Fruit fly (Drosophila melanogaster) whole organism, embryonic: Measurements from ENCODE around the gene AP-1mu.

Source experiments
- Asciz ChIP-seq: fragments of 200-800 bp; sonication (Bioruptor generic); optimal IDR thresholded peaks from 2 replicates; lab custom pipeline; 2017; ENCODE audit warnings: missing biosample characterization, mild to moderate bottlenecking, missing genetic modification characterization, missing genetic modification reagents
- B-H2 ChIP-seq: fragments of 200-800 bp; sonication (Bioruptor generic); optimal IDR thresholded peaks from 2 replicates; lab custom pipeline; 2018; ENCODE audit warnings: missing biosample characterization, mild to moderate bottlenecking, missing genetic modification characterization
- CG1024 ChIP-seq: fragments of 200-800 bp; sonication (Bioruptor generic); IDR thresholded peaks from 2 replicates; pipeline ENCODE4 v1.3.6; 2022; ENCODE audit warnings: missing biosample characterization, missing genetic modification characterization
- CG11093 ChIP-seq: fragments of 200-800 bp; sonication (Bioruptor generic); IDR thresholded peaks from 3 replicates; pipeline ENCODE4 v1.3.6; 2022; ENCODE audit warnings: missing biosample characterization, missing genetic modification characterization
- CG11696 ChIP-seq: fragments of 200-800 bp; sonication (Bioruptor generic); IDR thresholded peaks from 2 replicates; pipeline ENCODE4 v1.3.6; 2022; ENCODE audit warnings: missing biosample characterization, missing genetic modification characterization
- CG14667 ChIP-seq: fragments of 200-800 bp; sonication (Bioruptor generic); IDR thresholded peaks from 2 replicates; pipeline ENCODE4 v1.3.6; 2022; ENCODE audit warnings: missing biosample characterization, missing genetic modification characterization
- CG2199 ChIP-seq: fragments of 200-800 bp; sonication (Bioruptor generic); IDR thresholded peaks from 3 replicates; pipeline ENCODE4 v1.3.6; 2022; ENCODE audit warnings: missing biosample characterization, missing genetic modification characterization
- CG30020 ChIP-seq: fragments of 200-800 bp; optimal IDR thresholded peaks from 2 replicates; lab custom pipeline; 2019; ENCODE audit warnings: missing biosample characterization, mild to moderate bottlenecking, missing genetic modification characterization, moderate library complexity
- CG31441 ChIP-seq: fragments of 200-800 bp; sonication (Bioruptor generic); IDR thresholded peaks from 2 replicates; pipeline ENCODE4 v1.3.6; 2022; ENCODE audit warnings: missing biosample characterization, missing genetic modification characterization
- CG4360 ChIP-seq: fragments of 200-800 bp; sonication (Bioruptor generic); IDR thresholded peaks from 2 replicates; pipeline ENCODE4 v1.3.6; 2022; ENCODE audit warnings: missing biosample characterization, missing genetic modification characterization
- CG6765 ChIP-seq: fragments of 200-800 bp; sonication (Bioruptor generic); optimal IDR thresholded peaks from 3 replicates; lab custom pipeline; 2017; ENCODE audit warnings: missing biosample characterization, mild to moderate bottlenecking, missing genetic modification characterization
- CG8765 ChIP-seq: fragments of 200-800 bp; sonication (Bioruptor generic); IDR thresholded peaks from 2 replicates; pipeline ENCODE4 v1.3.6; 2022; ENCODE audit warnings: missing biosample characterization, missing genetic modification characterization
- CG9437 ChIP-seq: fragments of 200-800 bp; sonication (Bioruptor generic); optimal IDR thresholded peaks from 2 replicates; lab custom pipeline; 2018; ENCODE audit warnings: missing biosample characterization, mild to moderate bottlenecking, missing genetic modification characterization
- CG9797 ChIP-seq: fragments of 200-800 bp; sonication (Bioruptor generic); optimal IDR thresholded peaks from 3 replicates; lab custom pipeline; 2018; ENCODE audit warnings: missing biosample characterization, mild to moderate bottlenecking, missing genetic modification characterization
- Dip3 ChIP-seq: fragments of 200-800 bp; sonication (Bioruptor generic); optimal IDR thresholded peaks from 3 replicates; lab custom pipeline; 2016; ENCODE audit warnings: missing biosample characterization, missing genetic modification characterization
- Drgx ChIP-seq: fragments of 200-800 bp; sonication (Bioruptor generic); IDR thresholded peaks from 2 replicates; pipeline ENCODE4 v1.3.6; 2022; ENCODE audit warnings: missing biosample characterization, missing genetic modification characterization
- ERR ChIP-seq: fragments of 200-800 bp; sonication (Bioruptor generic); optimal IDR thresholded peaks from 2 replicates; lab custom pipeline; 2016; ENCODE audit warnings: missing biosample characterization, missing genetic modification characterization
- MBD-R2 ChIP-seq: fragments of 200-800 bp; sonication (Bioruptor generic); IDR thresholded peaks from 2 replicates; pipeline ENCODE4 v1.3.6; 2022; ENCODE audit warnings: missing biosample characterization, missing genetic modification characterization
- Med ChIP-seq: fragments of 200-800 bp; sonication (Bioruptor generic); peaks from one replicate; lab custom pipeline; 2016; ENCODE audit warnings: missing biosample characterization, missing genetic modification characterization, mild to moderate bottlenecking, inconsistent platforms, moderate library complexity
- Ptx1 ChIP-seq: fragments of 200-800 bp; sonication (Bioruptor generic); IDR thresholded peaks from 2 replicates; pipeline ENCODE4 v1.3.6; 2022; ENCODE audit warnings: missing biosample characterization, missing genetic modification characterization
- Rx ChIP-seq: fragments of 200-800 bp; sonication (Bioruptor generic); IDR thresholded peaks from 2 replicates; pipeline ENCODE4 v1.3.6; 2022; ENCODE audit warnings: missing biosample characterization, missing genetic modification characterization
- Xrp1 ChIP-seq: fragments of 200-800 bp; sonication (Bioruptor generic); IDR thresholded peaks from 2 replicates; pipeline ENCODE4 v1.3.6; 2022; ENCODE audit warnings: missing biosample characterization, missing genetic modification characterization
- abd-A ChIP-seq: fragments of 200-800 bp; sonication (Bioruptor generic); optimal IDR thresholded peaks from 3 replicates; lab custom pipeline; 2019; ENCODE audit warnings: missing biosample characterization, mild to moderate bottlenecking, missing genetic modification characterization, moderate library complexity
- bowl ChIP-seq: fragments of 200-800 bp; sonication (Bioruptor generic); IDR thresholded peaks from 2 replicates; pipeline ENCODE4 v1.3.6; 2022; ENCODE audit warnings: missing biosample characterization, missing genetic modification characterization
- br ChIP-seq: fragments of >200 bp; optimal IDR thresholded peaks from 2 replicates; lab custom pipeline; 2017
- bsh ChIP-seq, 2 experiments: fragments of 200-800 bp; sonication (Bioruptor generic); optimal IDR thresholded peaks; 2 replicates each; lab custom pipeline; 2017 to 2018; ENCODE audit warnings: mild to moderate bottlenecking in 2 of 2, missing biosample characterization in 2 of 2, missing genetic modification characterization in 2 of 2, moderate library complexity in 1 of 2
- btn ChIP-seq: fragments of 200-800 bp; sonication (Bioruptor generic); optimal IDR thresholded peaks from 2 replicates; lab custom pipeline; 2016; ENCODE audit warnings: missing biosample characterization, missing genetic modification characterization
- cg ChIP-seq: fragments of 200-800 bp; sonication (Bioruptor generic); optimal IDR thresholded peaks from 3 replicates; lab custom pipeline; 2019; ENCODE audit warnings: missing biosample characterization, mild to moderate bottlenecking, missing genetic modification characterization, moderate library complexity
- ci ChIP-seq: fragments of 200-800 bp; sonication (Bioruptor generic); IDR thresholded peaks from 3 replicates; pipeline ENCODE4 v1.3.6; 2022; ENCODE audit warnings: missing biosample characterization, missing genetic modification characterization
- crol ChIP-seq: fragments of 200-800 bp; sonication (Bioruptor generic); IDR thresholded peaks from 2 replicates; pipeline ENCODE4 v1.3.6; 2022; ENCODE audit warnings: missing biosample characterization, missing genetic modification characterization
- danr ChIP-seq: fragments of 200-800 bp; sonication (Bioruptor generic); IDR thresholded peaks from 2 replicates; pipeline ENCODE4 v1.3.6; 2022; ENCODE audit warnings: missing biosample characterization, missing genetic modification characterization
- ems ChIP-seq: fragments of 200-800 bp; sonication (Bioruptor generic); optimal IDR thresholded peaks from 3 replicates; lab custom pipeline; 2016; ENCODE audit warnings: missing biosample characterization, missing genetic modification characterization
- fd102C ChIP-seq: fragments of 200-800 bp; sonication (Bioruptor generic); optimal IDR thresholded peaks from 2 replicates; lab custom pipeline; 2018; ENCODE audit warnings: missing biosample characterization, mild to moderate bottlenecking, missing genetic modification characterization, moderate library complexity
- fd3F ChIP-seq: fragments of 200-800 bp; sonication (Bioruptor generic); optimal IDR thresholded peaks from 2 replicates; lab custom pipeline; 2018; ENCODE audit warnings: missing biosample characterization, mild to moderate bottlenecking, missing genetic modification characterization, moderate library complexity
- ken ChIP-seq: fragments of 200-800 bp; sonication (Bioruptor generic); IDR thresholded peaks from 3 replicates; pipeline ENCODE4 v1.3.6; 2022; ENCODE audit warnings: missing biosample characterization, missing genetic modification characterization
- kni ChIP-seq: fragments of 200-800 bp; sonication (Bioruptor generic); optimal IDR thresholded peaks from 3 replicates; lab custom pipeline; 2017; ENCODE audit warnings: mild to moderate bottlenecking, missing biosample characterization, missing genetic modification reagents, missing genetic modification characterization
- lmd ChIP-seq: fragments of 200-800 bp; sonication (Bioruptor generic); IDR thresholded peaks from 2 replicates; pipeline ENCODE4 v1.3.6; 2022; ENCODE audit warnings: missing biosample characterization, missing genetic modification characterization
- luna ChIP-seq: fragments of 200-800 bp; sonication (Bioruptor generic); optimal IDR thresholded peaks from 2 replicates; lab custom pipeline; 2016; ENCODE audit warnings: missing biosample characterization, missing genetic modification characterization
- peb ChIP-seq: fragments of 200-800 bp; sonication (Bioruptor generic); IDR thresholded peaks from 2 replicates; pipeline ENCODE4 v1.3.6; 2022; ENCODE audit warnings: missing biosample characterization, missing genetic modification characterization
- pnt ChIP-seq: fragments of 200-800 bp; sonication (Bioruptor generic); optimal IDR thresholded peaks from 3 replicates; lab custom pipeline; 2016; ENCODE audit warnings: missing biosample characterization, missing genetic modification characterization
- pros ChIP-seq: fragments of 200-800 bp; sonication (Bioruptor generic); optimal IDR thresholded peaks from 3 replicates; lab custom pipeline; 2019; ENCODE audit warnings: missing biosample characterization, mild to moderate bottlenecking, missing genetic modification characterization, moderate library complexity
- sd ChIP-seq: fragments of 200-800 bp; sonication (Bioruptor generic); optimal IDR thresholded peaks from 3 replicates; lab custom pipeline; 2018; ENCODE audit warnings: missing biosample characterization, mild to moderate bottlenecking, missing genetic modification characterization, moderate library complexity
- sqz ChIP-seq: fragments of 200-800 bp; sonication (Bioruptor generic); optimal IDR thresholded peaks from 3 replicates; lab custom pipeline; 2018; ENCODE audit warnings: missing biosample characterization, mild to moderate bottlenecking, missing genetic modification characterization
- stwl ChIP-seq: fragments of 200-800 bp; sonication (Bioruptor generic); optimal IDR thresholded peaks from 3 replicates; lab custom pipeline; 2018; ENCODE audit warnings: missing biosample characterization, mild to moderate bottlenecking, missing genetic modification characterization, moderate library complexity
- vnd ChIP-seq: fragments of 200-800 bp; sonication (Bioruptor generic); IDR thresholded peaks from 3 replicates; pipeline ENCODE4 v1.3.6; 2022; ENCODE audit warnings: missing biosample characterization, missing genetic modification characterization; ENCODE audit not compliant: partially characterized antibody
- vvl ChIP-seq: fragments of 200-800 bp; sonication (Bioruptor generic); IDR thresholded peaks from 2 replicates; pipeline ENCODE4 v1.3.6; 2022; ENCODE audit warnings: missing biosample characterization, missing genetic modification characterization
- wdn ChIP-seq: fragments of 200-800 bp; sonication (Bioruptor generic); IDR thresholded peaks from 2 replicates; pipeline ENCODE4 v1.3.6; 2022; ENCODE audit warnings: missing biosample characterization, missing genetic modification characterization
- wek ChIP-seq: fragments of 200-800 bp; sonication (Bioruptor generic); optimal IDR thresholded peaks from 3 replicates; lab custom pipeline; 2018; ENCODE audit warnings: missing biosample characterization, mild to moderate bottlenecking, missing genetic modification characterization, moderate library complexity

Gene AP-1mu

dm6 chr3R:9594839-9595238 lies 35.5 kb upstream of the AP-1mu start (continued):
- no peak for TF ChIP-seq CG6765 (GFP tag; lab: Kevin White, UChicago)
- TF ChIP-seq CG9437 (GFP tag; lab: Kevin White, UChicago) = no peak
- TF ChIP-seq CG14667 (GFP tag; lab: Robert Waterston, UW) = no peak
- no peak for TF ChIP-seq CG9797 (GFP tag; lab: Kevin White, UChicago)

dm6 chr3R:9594251-9594581 lies 34.9 kb upstream of the AP-1mu start:
- TF ChIP-seq CG31441 (GFP tag; lab: Robert Waterston, UW) (no peak), vnd (GFP tag; lab: Robert Waterston, UW) (0 out of 3 replicates have a peak, but pooled peaks have one; percentile 25), ci (peak; percentile 6; the same call in 1 of the 3 replicates), ems (GFP tag; lab: Kevin White, UChicago) (no peak), crol (peak; percentile 50), CG2199 (GFP tag; lab: Robert Waterston, UW) (0 out of 3 replicates have a peak, but pooled peaks have one; percentile 3)

- TF ChIP-seq pros (peak; percentile 22), peb (no peak), CG30020 (tag; lab: Kevin White, UChicago) (no peak), CG4360 (GFP tag; lab: Robert Waterston, UW) (peak; percentile 65), Med (GFP tag; lab: Kevin White, UChicago) (peak; percentile 31), CG11696 (no peak), CG1024 (GFP tag; lab: Robert Waterston, UW) (no peak), danr (no peak), CG11093 (GFP tag; lab: Robert Waterston, UW) (no peak), Dip3 (GFP tag; lab: Kevin White, UChicago) (no peak), pnt (GFP tag; lab: Kevin White, UChicago) (no peak), cg (GFP tag; lab: Kevin White, UChicago) (peak; percentile 72), sd (tag; lab: Kevin White, UChicago) (peak; percentile 93), ERR (no peak), Ptx1 (GFP tag; lab: Robert Waterston, UW) (no peak), fd102C (GFP tag; lab: Kevin White, UChicago) (no peak), btn (no peak), CG2199 (GFP tag; lab: Robert Waterston, UW) (0 out of 3 replicates have a peak, but pooled peaks have one; percentile 8), Rx (GFP tag; lab: Robert Waterston, UW) (no peak), br (lab: Kevin White, UChicago) (no peak), vvl (peak; percentile 89), stwl (no peak), abd-A (tag; lab: Kevin White, UChicago) (peak; percentile 76), fd3F (GFP tag; lab: Kevin White, UChicago) (no peak), lmd (no peak), luna (GFP tag; lab: Kevin White, UChicago) (no peak), wdn (GFP tag; lab: Robert Waterston, UW) (no peak), wek (no peak), Asciz (GFP tag; lab: Kevin White, UChicago) (peak; percentile 6), MBD-R2 (no peak), Xrp1 (GFP tag; lab: Robert Waterston, UW) (no peak), CG8765 (GFP tag; lab: Robert Waterston, UW) (no peak), kni (GFP tag; lab: Kevin White, UChicago) (peak; percentile 73), ken (GFP tag; lab: Robert Waterston, UW) (no peak), Drgx (peak; percentile 74), bowl (no peak), B-H2 (peak; percentile 7), sqz (GFP tag; lab: Kevin White, UChicago) (peak; percentile 84), bsh (GFP tag; optimal IDR thresholded peaks at IDR 0.05; lab: Kevin White, UChicago) (no peak)
Measured at dm6 chr3R:9593408-9594250, 34.3 kb upstream of the AP-1mu start.
